Worm (Caenorhabditis elegans) whole organism, L1 larva: Measurements from ENCODE around the gene K04A8.20.

Experiments used
- C04F5.9 ChIP-seq: sonication (generic microtip); optimal IDR thresholded peaks from 2 replicates; lab custom pipeline; 2016; ENCODE audit warnings: missing genetic modification characterization, missing compliant biosample characterization
- alr-1 ChIP-seq: fragments of 200-800 bp; sonication (Bioruptor generic); optimal IDR thresholded peaks from 2 replicates; lab custom pipeline; 2018; ENCODE audit warnings: borderline replicate concordance, mild to moderate bottlenecking, missing genetic modification characterization, missing compliant biosample characterization
- ama-1 ChIP-seq: fragments of 150-350 bp; optimal IDR thresholded peaks from 2 replicates; lab custom pipeline; 2014
- blmp-1 ChIP-seq: fragments of 150-350 bp; optimal IDR thresholded peaks from 2 replicates; lab custom pipeline; 2014; ENCODE audit warnings: missing biosample characterization, missing genetic modification characterization
- ceh-63 ChIP-seq: fragments of 200-800 bp; sonication (Bioruptor generic); optimal IDR thresholded peaks from 2 replicates; lab custom pipeline; 2018; ENCODE audit warnings: mild to moderate bottlenecking, missing genetic modification characterization, missing compliant biosample characterization
- ceh-8 ChIP-seq: fragments of 200-800 bp; sonication (Bioruptor generic); optimal IDR thresholded peaks from 2 replicates; lab custom pipeline; 2018; ENCODE audit warnings: mild to moderate bottlenecking, missing genetic modification characterization, moderate library complexity, missing compliant biosample characterization
- ceh-82 ChIP-seq, 3 experiments: fragments of 150-350 bp in 1 of 3; sonication (generic microtip) in 2 of 3; optimal IDR thresholded peaks; 2 replicates each; lab custom pipeline; 2014 to 2017; ENCODE audit warnings: missing biosample characterization in 3 of 3, missing genetic modification characterization in 3 of 3
- ces-1 ChIP-seq: fragments of 150-350 bp; optimal IDR thresholded peaks from 2 replicates; lab custom pipeline; 2014; ENCODE audit warnings: missing biosample characterization, missing genetic modification reagents, missing genetic modification characterization
- dpl-1 ChIP-seq, 3 experiments: fragments of 150-350 bp in 2 of 3; sonication (generic microtip) in 1 of 3; optimal IDR thresholded peaks; 2 replicates each; lab custom pipeline; 2014 to 2017; ENCODE audit warnings: missing biosample characterization in 3 of 3, missing genetic modification characterization in 3 of 3, missing genetic modification reagents in 3 of 3
- dsc-1 ChIP-seq: sonication (generic microtip); optimal IDR thresholded peaks from 2 replicates; lab custom pipeline; 2016; ENCODE audit warnings: mild to moderate bottlenecking, missing genetic modification characterization, missing compliant biosample characterization
- efl-3 ChIP-seq: fragments of 200-800 bp; sonication (Bioruptor generic); optimal IDR thresholded peaks from 2 replicates; lab custom pipeline; 2018; ENCODE audit warnings: mild to moderate bottlenecking, missing genetic modification characterization, missing compliant biosample characterization
- egl-27 ChIP-seq, 2 experiments: fragments of 150-350 bp in 1 of 2; sonication (generic microtip); optimal IDR thresholded peaks; 3 replicates each; lab custom pipeline; 2017 to 2018; ENCODE audit warnings: missing biosample characterization in 2 of 2, missing genetic modification characterization in 2 of 2, missing genetic modification reagents in 2 of 2
- elt-2 ChIP-seq: sonication (generic microtip); optimal IDR thresholded peaks from 2 replicates; lab custom pipeline; 2016; ENCODE audit warnings: missing genetic modification characterization, mild to moderate bottlenecking, inconsistent platforms, missing compliant biosample characterization, missing genetic modification reagents
- ets-5 ChIP-seq: fragments of 200-800 bp; sonication (Bioruptor generic); IDR thresholded peaks from 2 replicates; pipeline ENCODE4 v1.3.6; 2022; ENCODE audit warnings: missing genetic modification characterization, missing compliant biosample characterization
- fkh-10 ChIP-seq: sonication (generic microtip); optimal IDR thresholded peaks from 2 replicates; lab custom pipeline; 2017; ENCODE audit warnings: missing biosample characterization, missing genetic modification reagents, missing genetic modification characterization
- fos-1 ChIP-seq: fragments of 150-350 bp; optimal IDR thresholded peaks from 2 replicates; lab custom pipeline; 2014; ENCODE audit warnings: missing biosample characterization, missing genetic modification characterization
- grh-1 ChIP-seq: fragments of 200-800 bp; sonication (Bioruptor generic); IDR thresholded peaks from 2 replicates; pipeline ENCODE4 v1.3.6; 2022; ENCODE audit warnings: missing genetic modification reagents, missing genetic modification characterization, missing compliant biosample characterization
- hlh-4 ChIP-seq: sonication (generic microtip); optimal IDR thresholded peaks from 2 replicates; lab custom pipeline; 2016; ENCODE audit warnings: mild to moderate bottlenecking, missing genetic modification characterization, missing compliant biosample characterization
- irx-1 ChIP-seq: sonication (generic microtip); optimal IDR thresholded peaks from 2 replicates; lab custom pipeline; 2016; ENCODE audit warnings: missing genetic modification characterization, missing compliant biosample characterization
- isw-1 ChIP-seq: fragments of 200-800 bp; sonication (Bioruptor generic); IDR thresholded peaks from 2 replicates; pipeline ENCODE4 v1.3.6; 2022; ENCODE audit warnings: missing genetic modification characterization, missing compliant biosample characterization
- lin-13 ChIP-seq: fragments of 150-350 bp; optimal IDR thresholded peaks from 2 replicates; lab custom pipeline; 2014; ENCODE audit warnings: missing biosample characterization, missing genetic modification reagents, missing genetic modification characterization
- lin-14 ChIP-seq: fragments of 200-800 bp; sonication (Bioruptor generic); optimal IDR thresholded peaks from 2 replicates; lab custom pipeline; 2018; ENCODE audit warnings: mild to moderate bottlenecking, missing genetic modification characterization, moderate library complexity, missing compliant biosample characterization
- lin-35 ChIP-seq, 2 experiments: fragments of 150-350 bp; optimal IDR thresholded peaks; 2 replicates each; lab custom pipeline; 2014; ENCODE audit warnings: missing biosample characterization in 2 of 2, missing genetic modification characterization in 2 of 2, missing genetic modification reagents in 2 of 2
- lin-39 ChIP-seq: fragments of 150-350 bp; optimal IDR thresholded peaks from 2 replicates; lab custom pipeline; 2014; ENCODE audit warnings: missing biosample characterization, missing genetic modification reagents, missing genetic modification characterization
- lsy-2 ChIP-seq, 2 experiments: fragments of 150-350 bp; optimal IDR thresholded peaks; 2 replicates each; lab custom pipeline; 2014; ENCODE audit warnings: missing biosample characterization in 2 of 2, missing genetic modification characterization in 2 of 2
- mab-9 ChIP-seq: fragments of 200-800 bp; sonication (Bioruptor generic); IDR thresholded peaks from 2 replicates; pipeline ENCODE4 v1.3.6; 2022; ENCODE audit warnings: missing genetic modification reagents, missing genetic modification characterization, missing compliant biosample characterization
- mdl-1 ChIP-seq, 2 experiments: fragments of 150-350 bp; optimal IDR thresholded peaks; 2 replicates each; lab custom pipeline; 2014 to 2017; ENCODE audit warnings: missing biosample characterization in 2 of 2, missing genetic modification characterization in 2 of 2, inconsistent platforms in 1 of 2
- mef-2 ChIP-seq: fragments of 150-350 bp; optimal IDR thresholded peaks from 2 replicates; lab custom pipeline; 2014; ENCODE audit warnings: missing biosample characterization, missing genetic modification characterization
- mep-1 ChIP-seq: fragments of 150-350 bp; optimal IDR thresholded peaks from 2 replicates; lab custom pipeline; 2014; ENCODE audit warnings: missing biosample characterization, missing genetic modification characterization
- nhr-11 ChIP-seq: fragments of 150-350 bp; optimal IDR thresholded peaks from 2 replicates; lab custom pipeline; 2014; ENCODE audit warnings: missing biosample characterization, missing genetic modification characterization
- nhr-12 ChIP-seq: sonication (generic microtip); optimal IDR thresholded peaks from 2 replicates; lab custom pipeline; 2017; ENCODE audit warnings: missing biosample characterization, missing genetic modification characterization
- nhr-19 ChIP-seq: fragments of 200-800 bp; sonication (Bioruptor generic); conservative IDR thresholded peaks from 2 replicates; pipeline ENCODE4 v1.3.6; 2022; ENCODE audit warnings: missing genetic modification characterization, missing compliant biosample characterization
- nhr-20 ChIP-seq: sonication (generic microtip); optimal IDR thresholded peaks from 2 replicates; lab custom pipeline; 2016; ENCODE audit warnings: mild to moderate bottlenecking, missing genetic modification characterization, missing compliant biosample characterization
- nhr-71 ChIP-seq: sonication (generic microtip); optimal IDR thresholded peaks from 2 replicates; lab custom pipeline; 2016; ENCODE audit warnings: mild to moderate bottlenecking, missing genetic modification characterization, moderate library complexity, missing compliant biosample characterization
- nhr-76 ChIP-seq: sonication (generic microtip); optimal IDR thresholded peaks from 2 replicates; lab custom pipeline; 2017; ENCODE audit warnings: missing biosample characterization, missing genetic modification characterization
- nhr-77 ChIP-seq: fragments of 150-350 bp; optimal IDR thresholded peaks from 2 replicates; lab custom pipeline; 2014; ENCODE audit warnings: missing biosample characterization, missing genetic modification characterization
- nhr-84 ChIP-seq: sonication (generic microtip); optimal IDR thresholded peaks from 2 replicates; lab custom pipeline; 2017; ENCODE audit warnings: missing biosample characterization, missing genetic modification characterization
- nhr-85 ChIP-seq: sonication (generic microtip); peaks from one replicate; lab custom pipeline; 2016; ENCODE audit warnings: missing genetic modification characterization, inconsistent platforms, missing compliant biosample characterization
- pag-3 ChIP-seq: sonication (generic microtip); optimal IDR thresholded peaks from 2 replicates; lab custom pipeline; 2017; ENCODE audit warnings: missing genetic modification characterization, mild to moderate bottlenecking, missing compliant biosample characterization, antibody characterized with exemption, borderline replicate concordance; ENCODE audit not compliant: insufficient read depth
- rnt-1 ChIP-seq: sonication (generic microtip); optimal IDR thresholded peaks from 2 replicates; lab custom pipeline; 2016; ENCODE audit warnings: mild to moderate bottlenecking, missing genetic modification characterization, moderate library complexity, missing compliant biosample characterization
- skn-1 ChIP-seq: fragments of 150-350 bp; optimal IDR thresholded peaks from 2 replicates; lab custom pipeline; 2014; ENCODE audit warnings: missing biosample characterization, missing genetic modification characterization
- sox-4 ChIP-seq: sonication (generic microtip); optimal IDR thresholded peaks from 2 replicates; lab custom pipeline; 2016; ENCODE audit warnings: missing genetic modification characterization, missing compliant biosample characterization
- sup-37 ChIP-seq: fragments of 200-800 bp; sonication (Bioruptor generic); optimal IDR thresholded peaks from 2 replicates; lab custom pipeline; 2018; ENCODE audit warnings: mild to moderate bottlenecking, missing genetic modification characterization, missing compliant biosample characterization
- tlp-1 ChIP-seq: fragments of 150-350 bp; optimal IDR thresholded peaks from 2 replicates; lab custom pipeline; 2014; ENCODE audit warnings: missing biosample characterization, missing genetic modification characterization
- unc-130 ChIP-seq: fragments of 150-350 bp; optimal IDR thresholded peaks from 2 replicates; lab custom pipeline; 2017; ENCODE audit warnings: missing biosample characterization, missing genetic modification characterization, inconsistent platforms
- unc-62 ChIP-seq: fragments of 150-350 bp; optimal IDR thresholded peaks from 2 replicates; lab custom pipeline; 2014; ENCODE audit warnings: missing biosample characterization, missing genetic modification reagents, missing genetic modification characterization
- unc-86 ChIP-seq: sonication (generic microtip); optimal IDR thresholded peaks from 2 replicates; lab custom pipeline; 2016; ENCODE audit warnings: missing genetic modification characterization, missing compliant biosample characterization
- unc-98 ChIP-seq: fragments of 200-800 bp; sonication (Bioruptor generic); IDR thresholded peaks from 2 replicates; pipeline ENCODE4 v1.3.6; 2022; ENCODE audit warnings: missing genetic modification characterization, missing compliant biosample characterization
- vab-15 ChIP-seq: sonication (generic microtip); optimal IDR thresholded peaks from 2 replicates; lab custom pipeline; 2017; ENCODE audit warnings: missing genotype, mild to moderate bottlenecking, missing genetic modification characterization, missing compliant biosample characterization
- zip-4 ChIP-seq: fragments of 200-800 bp; sonication (Bioruptor generic); optimal IDR thresholded peaks from 2 replicates; lab custom pipeline; 2018; ENCODE audit warnings: mild to moderate bottlenecking, missing genetic modification characterization, moderate library complexity, missing compliant biosample characterization
- ztf-11 ChIP-seq, 2 experiments: sonication (generic microtip); optimal IDR thresholded peaks; 2 replicates each; lab custom pipeline; 2016 to 2017; ENCODE audit warnings: missing genetic modification characterization in 2 of 2, missing biosample characterization in 1 of 2, missing compliant biosample characterization in 1 of 2

K04A8.20 gene

ce11 chrV:6533030-6533429 lies 16.2 kb upstream of the K04A8.20 start, which contains the start of gene hpo-26:
TSS of gene hpo-26 (minus strand) at chrV:6533060.
- TF ChIP-seq unc-98 (no peak), rnt-1 (tag; lab: Kevin White, UChicago) (no peak), pag-3 (tag; lab: Kevin White, UChicago) (no peak), mep-1 (tag; lab: Kevin White, UChicago) (no peak), irx-1 (no peak), dpl-1 (GFP tag; optimal IDR thresholded peaks at IDR 0.05; lab: Kevin White, UChicago) (no peak), ceh-63 (GFP tag; lab: Kevin White, UChicago) (no peak), elt-2 (tag; lab: Kevin White, UChicago) (no peak), lin-13 (no peak), ztf-11 (tag; optimal IDR thresholded peaks at IDR 0.05; lab: Kevin White, UChicago) (no peak), vab-15 (no peak), hlh-4 (no peak), unc-62 (GFP tag; lab: Kevin White, UChicago) (no peak), fkh-10 (GFP tag; lab: Kevin White, UChicago) (no peak), nhr-11 (tag; lab: Kevin White, UChicago) (no peak), nhr-76 (tag; lab: Kevin White, UChicago) (no peak), mab-9 (GFP tag; lab: Robert Waterston, UW) (no peak), tlp-1 (tag; lab: Kevin White, UChicago) (no peak), ets-5 (GFP tag; lab: Robert Waterston, UW) (no peak), mdl-1 (tag; optimal IDR thresholded peaks at IDR 0.05; lab: Kevin White, UChicago) (no peak), sox-4 (no peak), ceh-82 (tag; optimal IDR thresholded peaks at IDR 0.05; lab: Kevin White, UChicago) (peak in 1 of 3 experiments; percentile 12), grh-1 (GFP tag; lab: Robert Waterston, UW) (no peak), sup-37 (no peak), nhr-77 (peak; percentile 81), lsy-2 (tag; optimal IDR thresholded peaks at IDR 0.05; lab: Kevin White, UChicago) (peak in 1 of 2 experiments; percentile 9), nhr-71 (tag; lab: Kevin White, UChicago) (peak; percentile 21), efl-3 (GFP tag; lab: Kevin White, UChicago) (no peak), lin-14 (peak; percentile 15), nhr-85 (tag; lab: Kevin White, UChicago) (no peak), skn-1 (no peak)

- TF ChIP-seq lin-35 (GFP tag; optimal IDR thresholded peaks at IDR 0.05; lab: Kevin White, UChicago) (no peak), alr-1 (tag; lab: Kevin White, UChicago) (no peak), rnt-1 (tag; lab: Kevin White, UChicago) (peak; percentile 30), unc-86 (tag; lab: Kevin White, UChicago) (no peak), mef-2 (tag; lab: Kevin White, UChicago) (no peak), lin-39 (tag; lab: Kevin White, UChicago) (no peak), elt-2 (tag; lab: Kevin White, UChicago) (no peak), fos-1 (tag; lab: Kevin White, UChicago) (no peak), efl-3 (GFP tag; lab: Kevin White, UChicago) (no peak), lin-13 (no peak), ceh-8 (GFP tag; lab: Kevin White, UChicago) (no peak), nhr-84 (tag; lab: Kevin White, UChicago) (no peak), isw-1 (GFP tag; lab: Robert Waterston, UW) (no peak), lin-14 (peak; percentile 71), ets-5 (GFP tag; lab: Robert Waterston, UW) (no peak), blmp-1 (tag; lab: Kevin White, UChicago) (peak; percentile 4), skn-1 (no peak), nhr-19 (GFP tag; lab: Robert Waterston, UW) (no peak), unc-130 (tag; lab: Kevin White, UChicago) (no peak), nhr-76 (tag; lab: Kevin White, UChicago) (no peak), C04F5.9 (no peak), ces-1 (GFP tag; lab: Kevin White, UChicago) (no peak), lsy-2 (tag; optimal IDR thresholded peaks at IDR 0.05; lab: Kevin White, UChicago) (peak in 1 of 2 experiments; percentile 48), nhr-85 (tag; lab: Kevin White, UChicago) (no peak), fkh-10 (GFP tag; lab: Kevin White, UChicago) (no peak), dsc-1 (tag; lab: Kevin White, UChicago) (peak; percentile 28), ama-1 (no peak), nhr-20 (tag; lab: Kevin White, UChicago) (no peak), egl-27 (tag; optimal IDR thresholded peaks at IDR 0.05; lab: Kevin White, UChicago) (no peak), sup-37 (no peak), nhr-12 (tag; lab: Kevin White, UChicago) (no peak), zip-4 (GFP tag; lab: Kevin White, UChicago) (no peak)
Observed at ce11 chrV:6538323-6538722, 10.9 kb upstream of the K04A8.20 start.
